Worm (Caenorhabditis elegans): ENCODE measurements around the gene npp-24.

The npp-24 gene

ce11 chrII:5544145-5544515 is 38.5 kb downstream of the npp-24 start (continued):
- TF ChIP-seq repo-1 (tag; optimal IDR thresholded peaks at IDR 0.05) (no peak), tbx-9 (tag; optimal IDR thresholded peaks at IDR 0.05; ENCODE audit: borderline replicate concordance) (no peak), xnd-1 (tag; optimal IDR thresholded peaks at IDR 0.05) (no peak), nfya-2 (GFP tag; IDR thresholded peaks at IDR 0.05) (no peak), Y79H2A.3 (GFP tag; conservative IDR thresholded peaks at IDR 0.05) (no peak), hmg-1.2 (GFP tag; IDR thresholded peaks at IDR 0.05) (peak; percentile 53), sea-2 (GFP tag; IDR thresholded peaks at IDR 0.05) (no peak), ceh-79 (tag; optimal IDR thresholded peaks at IDR 0.05) (no peak), F57C9.4 (tag; optimal IDR thresholded peaks at IDR 0.05) (no peak), F22D6.2 (tag; optimal IDR thresholded peaks at IDR 0.05) (peak; percentile 32), Y53F4B.3 (GFP tag; IDR thresholded peaks at IDR 0.05) (no peak), mcd-1 (GFP tag; IDR thresholded peaks at IDR 0.05) (peak; percentile 61), K11D2.4 (GFP tag; IDR thresholded peaks at IDR 0.05) (peak; percentile 62; the same call in 1 of the 2 replicates), F52B5.7 (tag; optimal IDR thresholded peaks at IDR 0.05) (no peak), bed-2 (GFP tag; IDR thresholded peaks at IDR 0.05) (no peak), ztf-3 (GFP tag; optimal IDR thresholded peaks at IDR 0.05) (no peak), T07F8.4 (tag; optimal IDR thresholded peaks at IDR 0.05) (no peak), athp-1 (tag; optimal IDR thresholded peaks at IDR 0.05) (no peak), tbp1 (GFP tag; optimal IDR thresholded peaks at IDR 0.05) (peak; percentile 74), K12H6.12 (tag; optimal IDR thresholded peaks at IDR 0.05) (no peak), snpc-1.1 (tag; optimal IDR thresholded peaks at IDR 0.05; ENCODE audit: insufficient read depth) (peak; percentile 82), egl-44 (GFP tag; IDR thresholded peaks at IDR 0.05) (peak; percentile 62; the same call in 1 of the 2 replicates), F10E7.11 (tag; optimal IDR thresholded peaks at IDR 0.05) (no peak), nfya-1 (tag; optimal IDR thresholded peaks at IDR 0.05; ENCODE audit: borderline replicate concordance, insufficient read depth) (no peak), lsl-1 (GFP tag; optimal IDR thresholded peaks at IDR 0.05) (no peak), lin-26 (GFP tag; IDR thresholded peaks at IDR 0.05) (no peak), B0336.3 (GFP tag; IDR thresholded peaks at IDR 0.05) (peak; percentile 54; the same call in 1 of the 2 replicates), ceh-58 (GFP tag; IDR thresholded peaks at IDR 0.05) (no peak), C06A6.2 (GFP tag; conservative IDR thresholded peaks at IDR 0.05) (peak; percentile 78), D2030.7 (GFP tag; IDR thresholded peaks at IDR 0.05) (no peak), nhr-27 (tag; optimal IDR thresholded peaks at IDR 0.05) (no peak), bed-1 (GFP tag; IDR thresholded peaks at IDR 0.05) (no peak), unc-62 (GFP tag; optimal IDR thresholded peaks at IDR 0.05) (no peak), nfyb-1 (GFP tag; IDR thresholded peaks at IDR 0.05) (no peak; the same call in 1 of the 2 replicates), nhr-179 (tag; optimal IDR thresholded peaks at IDR 0.05) (no peak), rec-8 (tag; optimal IDR thresholded peaks at IDR 0.05) (no peak), ztf-6 (GFP tag; IDR thresholded peaks at IDR 0.05) (no peak), snpc-1.3 (tag; optimal IDR thresholded peaks at IDR 0.05; ENCODE audit: insufficient read depth) (no peak), him-1 (tag; optimal IDR thresholded peaks at IDR 0.05) (no peak), hlh-26 (GFP tag; conservative IDR thresholded peaks at IDR 0.05) (no peak), mes-4 (tag; optimal IDR thresholded peaks at IDR 0.05) (no peak), pbrm-1 (GFP tag; IDR thresholded peaks at IDR 0.05) (peak; percentile 93), B0261.1 (tag; optimal IDR thresholded peaks at IDR 0.05) (no peak), F39B2.1 (GFP tag; IDR thresholded peaks at IDR 0.05) (no peak), F33H1.4 (GFP tag; IDR thresholded peaks at IDR 0.05) (no peak), fkh-3 (tag; optimal IDR thresholded peaks at IDR 0.05) (no peak), attf-3 (GFP tag; conservative IDR thresholded peaks at IDR 0.05) (peak; percentile 49), cebp-1 (GFP tag; IDR thresholded peaks at IDR 0.05) (peak; percentile 64), cebp-1 (tag; optimal IDR thresholded peaks at IDR 0.05) (peak; percentile 60)
